Fruit fly (Drosophila melanogaster): Measurements from ENCODE around the gene Pomp.

Gene Pomp

dm6 chr2L:20801801-20802200 is 14.3 kb downstream of the Pomp start (continued):
- TF ChIP-seq sug (tag; optimal IDR thresholded peaks at IDR 0.05) (peak; percentile 68), CG34376 (GFP tag; optimal IDR thresholded peaks at IDR 0.05) (peak; percentile 5), row (GFP tag; IDR thresholded peaks at IDR 0.05) (peak; percentile 16; the same call in 1 of the 3 replicates), ind (GFP tag; optimal IDR thresholded peaks at IDR 0.05) (no peak), CG30403 (GFP tag; optimal IDR thresholded peaks at IDR 0.05) (no peak), lab (GFP tag; optimal IDR thresholded peaks at IDR 0.05) (peak; percentile 30), Optix (GFP tag; IDR thresholded peaks at IDR 0.05) (no peak), CG34224 (GFP tag; IDR thresholded peaks at IDR 0.05; ENCODE audit: partially characterized antibody) (no peak), CG3995 (GFP tag; optimal IDR thresholded peaks at IDR 0.05) (no peak), CG11085 (GFP tag; IDR thresholded peaks at IDR 0.05) (peak; percentile 19; the same call in 1 of the 2 replicates), hb (GFP tag; IDR thresholded peaks at IDR 0.05; ENCODE audit: partially characterized antibody) (0 out of 3 replicates have a peak, but pooled peaks have one; percentile 19)

DNA sequence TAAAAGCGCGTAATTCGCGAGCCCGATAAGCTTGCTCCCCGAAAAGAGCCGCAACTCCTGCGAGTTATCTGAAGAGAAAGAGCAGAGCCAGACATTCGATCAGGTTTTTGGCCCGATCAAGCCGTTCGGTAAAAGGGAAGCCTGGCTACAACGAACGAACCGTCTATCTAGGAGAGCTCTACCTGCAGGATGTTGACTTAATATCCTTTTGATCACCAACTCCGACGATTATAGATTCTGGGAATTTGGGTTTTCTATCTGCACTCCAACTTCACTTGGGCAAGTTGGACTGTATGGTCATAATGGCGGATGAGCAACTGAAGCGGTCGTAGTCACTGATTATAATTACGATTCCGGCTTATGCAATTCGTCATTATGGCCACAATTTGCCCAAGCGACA is 14.7 kb downstream of the Pomp start:
- peak; percentile 43; the same call in 1 of the 2 replicates for TF ChIP-seq Ada2b (GFP tag; IDR thresholded peaks at IDR 0.05)
- TF ChIP-seq Med (GFP tag) = peak; percentile 23
- TF ChIP-seq ap (GFP tag; IDR thresholded peaks at IDR 0.05) = no peak
- TF ChIP-seq dpn (GFP tag; optimal IDR thresholded peaks at IDR 0.05) = no peak
- peak; percentile 35; the same call in 1 of the 2 replicates for TF ChIP-seq CG14014 (GFP tag; IDR thresholded peaks at IDR 0.05)
- peak; percentile 45; the same call in 1 of the 3 replicates for TF ChIP-seq Mrtf (GFP tag; IDR thresholded peaks at IDR 0.05)
- TF ChIP-seq CG11560 (tag; IDR thresholded peaks at IDR 0.05) = 0 out of 3 replicates have a peak, but pooled peaks have one; percentile 20
- no peak for TF ChIP-seq gce (GFP tag; IDR thresholded peaks at IDR 0.05)
- TF ChIP-seq Rx (GFP tag; IDR thresholded peaks at IDR 0.05) = 0 out of 2 replicates have a peak, but pooled peaks have one; percentile 14
- 0 out of 2 replicates have a peak, but pooled peaks have one; percentile 11 for TF ChIP-seq CG4360 (GFP tag; IDR thresholded peaks at IDR 0.05)
- TF ChIP-seq Hr51 (GFP tag; optimal IDR thresholded peaks at IDR 0.05) = no peak
- peak; percentile 88 for TF ChIP-seq Ets65A (GFP tag)
- 0 out of 2 replicates have a peak, but pooled peaks have one; percentile 10 for TF ChIP-seq esg (GFP tag; conservative IDR thresholded peaks at IDR 0.05)
- peak; percentile 4 for TF ChIP-seq HHEX (GFP tag; optimal IDR thresholded peaks at IDR 0.05)
- no peak for TF ChIP-seq CHES-1-like (GFP tag; optimal IDR thresholded peaks at IDR 0.05)
- peak; percentile 51; the same call in 1 of the 2 replicates for TF ChIP-seq Ptx1 (GFP tag; IDR thresholded peaks at IDR 0.05)
- TF ChIP-seq ranshi (GFP tag; IDR thresholded peaks at IDR 0.05) = peak; percentile 28; the same call in 1 of the 2 replicates
- TF ChIP-seq lmd (GFP tag; IDR thresholded peaks at IDR 0.05) = peak; percentile 32
- peak; percentile 33; the same call in 1 of the 2 replicates for TF ChIP-seq Rfx (GFP tag; IDR thresholded peaks at IDR 0.05)
- TF ChIP-seq nom (GFP tag; optimal IDR thresholded peaks at IDR 0.05) = peak; percentile 9
- TF ChIP-seq NFAT (GFP tag; IDR thresholded peaks at IDR 0.05) = no peak
- TF ChIP-seq Taf1 (GFP tag; IDR thresholded peaks at IDR 0.05) = 0 out of 2 replicates have a peak, but pooled peaks have one; percentile 3
- TF ChIP-seq hkb (optimal IDR thresholded peaks at IDR 0.05) = no peak
- peak; percentile 12; the same call in 1 of the 2 replicates for TF ChIP-seq hkb (GFP tag; IDR thresholded peaks at IDR 0.05)
- no peak for TF ChIP-seq CG14860 (GFP tag; IDR thresholded peaks at IDR 0.05; ENCODE audit: partially characterized antibody)
- TF ChIP-seq pan (optimal IDR thresholded peaks at IDR 0.05) = no peak
- peak in 1 of 2 experiments; percentile 52 for TF ChIP-seq pan (GFP tag; optimal IDR thresholded peaks at IDR 0.05 in 1 of 2, IDR thresholded peaks at IDR 0.05 in 1 of 2)
- no peak for TF ChIP-seq bigmax (GFP tag; optimal IDR thresholded peaks at IDR 0.05)
- no peak for TF ChIP-seq tll (GFP tag; optimal IDR thresholded peaks at IDR 0.05)
- TF ChIP-seq Sox102F (GFP tag; optimal IDR thresholded peaks at IDR 0.05) = no peak
- no peak for TF ChIP-seq ATbp (GFP tag; optimal IDR thresholded peaks at IDR 0.05)
- peak; percentile 34; the same call in 2 of the 3 replicates for TF ChIP-seq Aef1 (GFP tag; IDR thresholded peaks at IDR 0.05)
- TF ChIP-seq B-H1 (GFP tag; IDR thresholded peaks at IDR 0.05) = no peak
- TF ChIP-seq hbn (GFP tag; IDR thresholded peaks at IDR 0.05; ENCODE audit: partially characterized antibody) = no peak
- peak; percentile 45; the same call in 1 of the 3 replicates for TF ChIP-seq H15 (GFP tag; IDR thresholded peaks at IDR 0.05)
- peak; percentile 83 for TF ChIP-seq Drgx (GFP tag; IDR thresholded peaks at IDR 0.05)
- TF ChIP-seq ham (GFP tag; IDR thresholded peaks at IDR 0.05) = no peak
- peak; percentile 12; the same call in 1 of the 2 replicates for TF ChIP-seq CG14441 (GFP tag; IDR thresholded peaks at IDR 0.05)
- no peak for TF ChIP-seq Dip3 (GFP tag; optimal IDR thresholded peaks at IDR 0.05)
